Fruit fly (Drosophila melanogaster) whole organism, wandering third instar larva: Measurements from ENCODE around the gene CG3164.
A peak's percentile ranks its signal among the peaks of the same experiment; 100 is the strongest.

Experiments used
- CG9705 ChIP-seq: fragments of 200-800 bp; sonication (Bioruptor generic); optimal IDR thresholded peaks from 2 replicates; lab custom pipeline; 2018; ENCODE audit warnings: missing biosample characterization, mild to moderate bottlenecking, missing genetic modification characterization
- Jra ChIP-seq: sonication (Bioruptor generic); optimal IDR thresholded peaks from 2 replicates; lab custom pipeline; 2016; ENCODE audit warnings: missing biosample characterization, missing genetic modification characterization
- Myc ChIP-seq: fragments of >200 bp; optimal IDR thresholded peaks from 2 replicates; lab custom pipeline; 2017
- br ChIP-seq: fragments of 200-800 bp; sonication (Bioruptor generic); optimal IDR thresholded peaks from 2 replicates; lab custom pipeline; 2016; ENCODE audit warnings: missing biosample characterization, missing genetic modification characterization
- ey ChIP-seq: fragments of 200-800 bp; sonication (Bioruptor generic); optimal IDR thresholded peaks from 2 replicates; lab custom pipeline; 2016; ENCODE audit warnings: missing biosample characterization, missing genetic modification characterization
- fru ChIP-seq: fragments of 200-800 bp; sonication (Bioruptor generic); optimal IDR thresholded peaks from 3 replicates; lab custom pipeline; 2016; ENCODE audit warnings: missing biosample characterization, mild to moderate bottlenecking, missing genetic modification characterization
- psq ChIP-seq: fragments of 200-800 bp; sonication (Bioruptor generic); optimal IDR thresholded peaks from 3 replicates; lab custom pipeline; 2017; ENCODE audit warnings: missing biosample characterization, mild to moderate bottlenecking, missing genetic modification characterization, moderate library complexity
- usp ChIP-seq: fragments of >200 bp; optimal IDR thresholded peaks from 2 replicates; lab custom pipeline; 2017; ENCODE audit warnings: missing biosample characterization, missing genetic modification characterization

- TF ChIP-seq psq (GFP tag; lab: Kevin White, UChicago) (no peak), ey (GFP tag; lab: Kevin White, UChicago) (no peak), usp (GFP tag; lab: Kevin White, UChicago) (no peak), fru (GFP tag; lab: Kevin White, UChicago) (no peak), CG9705 (no peak), Jra (GFP tag; lab: Kevin White, UChicago) (no peak), Myc (lab: Kevin White, UChicago) (peak; percentile 60), br (no peak)
These were observed 12.5 kb upstream of the CG3164 start, which contains the start of the genes CG31974 and CG11454 for dm6 chr2L:143088-143487.
